Worm (Caenorhabditis elegans) whole organism, midembryonic: ENCODE data around the gene hlh-12.

Source experiments
- cog-1 ChIP-seq: sonication (generic microtip); optimal IDR thresholded peaks from 2 replicates; lab custom pipeline; 2016; ENCODE audit warnings: missing genetic modification characterization, missing compliant biosample characterization
- flt-1 ChIP-seq: fragments of 200-800 bp; sonication (Bioruptor generic); IDR thresholded peaks from 2 replicates; pipeline ENCODE4 v1.3.6; 2022; ENCODE audit warnings: missing genetic modification characterization, missing compliant biosample characterization
- ref-1 ChIP-seq: fragments of 200-800 bp; sonication (Bioruptor generic); conservative IDR thresholded peaks from 2 replicates; pipeline ENCODE4 v1.3.6; 2022; ENCODE audit warnings: missing genetic modification reagents, missing genetic modification characterization, missing compliant biosample characterization
- tab-1 ChIP-seq: fragments of 200-800 bp; sonication (Bioruptor generic); IDR thresholded peaks from 2 replicates; pipeline ENCODE4 v1.3.6; 2022; ENCODE audit warnings: missing genetic modification characterization, missing compliant biosample characterization
- ztf-23 ChIP-seq: fragments of 200-800 bp; sonication (Bioruptor generic); IDR thresholded peaks from 2 replicates; pipeline ENCODE4 v1.3.6; 2022; ENCODE audit warnings: missing genetic modification reagents, missing genetic modification characterization, missing compliant biosample characterization
- ztf-29 ChIP-seq: fragments of 200-800 bp; sonication (Bioruptor generic); IDR thresholded peaks from 2 replicates; pipeline ENCODE4 v1.3.6; 2022; ENCODE audit warnings: missing genetic modification reagents, missing genetic modification characterization, missing compliant biosample characterization

ce11 chrIV:8529039-8529438 is 49.8 kb upstream of the hlh-12 start:
- TF ChIP-seq ztf-29 (GFP tag; lab: Robert Waterston, UW) = no peak
- TF ChIP-seq flt-1 = no peak
- TF ChIP-seq cog-1 (tag; lab: Kevin White, UChicago) = no peak
- no peak for TF ChIP-seq tab-1 (GFP tag; lab: Robert Waterston, UW)
- no peak for TF ChIP-seq ref-1
- no peak for TF ChIP-seq ztf-23 (GFP tag; lab: Robert Waterston, UW)
